Worm (Caenorhabditis elegans) whole organism, late embryonic: ENCODE results near the gene lec-1.

ENCODE experiments used
- ceh-30 ChIP-seq: fragments of 150-350 bp; optimal IDR thresholded peaks from 2 replicates; lab custom pipeline; 2014; ENCODE audit warnings: missing biosample characterization, missing genetic modification characterization
- fkh-6 ChIP-seq: sonication (generic microtip); optimal IDR thresholded peaks from 2 replicates; lab custom pipeline; 2016; ENCODE audit warnings: missing genetic modification characterization, missing compliant biosample characterization
- hlh-8 ChIP-seq: sonication (generic microtip); optimal IDR thresholded peaks from 2 replicates; lab custom pipeline; 2016; ENCODE audit warnings: missing genotype, missing genetic modification characterization, missing compliant biosample characterization
- nhr-11 ChIP-seq: fragments of 150-350 bp; optimal IDR thresholded peaks from 2 replicates; lab custom pipeline; 2014; ENCODE audit warnings: missing biosample characterization, missing genetic modification characterization
- ztf-16 ChIP-seq: sonication (generic microtip); optimal IDR thresholded peaks from 2 replicates; lab custom pipeline; 2017; ENCODE audit warnings: missing genetic modification characterization, missing compliant biosample characterization

- TF ChIP-seq fkh-6 (tag; lab: Kevin White, UChicago) = no peak
- TF ChIP-seq ceh-30 (tag; lab: Kevin White, UChicago) = no peak
- no peak for TF ChIP-seq hlh-8 (tag; lab: Kevin White, UChicago)
- TF ChIP-seq nhr-11 (tag; lab: Kevin White, UChicago) = no peak
- TF ChIP-seq ztf-16 (tag; lab: Kevin White, UChicago) = no peak
Observed at ce11 chrII:13219373-13219772, 24.0 kb downstream of the lec-1 start.
